Worm (Caenorhabditis elegans) whole organism, young adult: ENCODE data around the gene acbp-4.

ENCODE experiments used
- B0019.2 ChIP-seq: fragments of 200-800 bp; sonication (Bioruptor generic); conservative IDR thresholded peaks from 2 replicates; pipeline ENCODE4 v1.3.6; 2022; ENCODE audit warnings: missing genetic modification reagents, missing genetic modification characterization, missing compliant biosample characterization
- C06A6.2 ChIP-seq: fragments of 200-800 bp; sonication (Bioruptor generic); conservative IDR thresholded peaks from 2 replicates; pipeline ENCODE4 v1.3.6; 2022; ENCODE audit warnings: missing genetic modification characterization, missing compliant biosample characterization
- F10E7.11 ChIP-seq: sonication (generic microtip); optimal IDR thresholded peaks from 2 replicates; lab custom pipeline; 2017; ENCODE audit warnings: mild to moderate bottlenecking, missing genetic modification characterization, moderate library complexity, missing compliant biosample characterization
- F22D6.2 ChIP-seq: sonication (generic microtip); optimal IDR thresholded peaks from 2 replicates; lab custom pipeline; 2016; ENCODE audit warnings: mild to moderate bottlenecking, missing genetic modification characterization, missing compliant biosample characterization
- F33H1.4 ChIP-seq: fragments of 200-800 bp; sonication (Bioruptor generic); IDR thresholded peaks from 2 replicates; pipeline ENCODE4 v1.3.6; 2022; ENCODE audit warnings: missing genetic modification reagents, missing genetic modification characterization, missing compliant biosample characterization
- F52B5.7 ChIP-seq: sonication (generic microtip); optimal IDR thresholded peaks from 2 replicates; lab custom pipeline; 2016; ENCODE audit warnings: mild to moderate bottlenecking, missing genetic modification characterization, missing compliant biosample characterization
- F57C9.4 ChIP-seq: sonication (generic microtip); optimal IDR thresholded peaks from 2 replicates; lab custom pipeline; 2017; ENCODE audit warnings: mild to moderate bottlenecking, missing genetic modification characterization, missing compliant biosample characterization
- K12H6.12 ChIP-seq: fragments of 200-800 bp; sonication (Bioruptor generic); optimal IDR thresholded peaks from 2 replicates; lab custom pipeline; 2018; ENCODE audit warnings: mild to moderate bottlenecking, missing genetic modification characterization, missing compliant biosample characterization
- Y95B8A.8 ChIP-seq: fragments of 200-800 bp; sonication (Bioruptor generic); IDR thresholded peaks from 2 replicates; pipeline ENCODE4 v1.3.6; 2022; ENCODE audit warnings: missing genetic modification reagents, missing genetic modification characterization, missing compliant biosample characterization
- akir-1 ChIP-seq: fragments of 200-800 bp; sonication (Bioruptor generic); optimal IDR thresholded peaks from 2 replicates; lab custom pipeline; 2018; ENCODE audit warnings: mild to moderate bottlenecking, missing genetic modification characterization, moderate library complexity, missing compliant biosample characterization
- attf-5 ChIP-seq: fragments of 200-800 bp; sonication (Bioruptor generic); optimal IDR thresholded peaks from 2 replicates; lab custom pipeline; 2018; ENCODE audit warnings: mild to moderate bottlenecking, missing genetic modification characterization, missing compliant biosample characterization
- attf-6 ChIP-seq: fragments of 200-800 bp; sonication (Bioruptor generic); IDR thresholded peaks from 2 replicates; pipeline ENCODE4 v1.3.6; 2022; ENCODE audit warnings: missing genetic modification reagents, missing genetic modification characterization, missing compliant biosample characterization
- cebp-1 ChIP-seq, 2 experiments: fragments of 200-800 bp in 1 of 2; sonication (Bioruptor generic) in 1 of 2; sonication (generic microtip) in 1 of 2; IDR thresholded peaks in 1 of 2; optimal IDR thresholded peaks in 1 of 2; 2 replicates each; pipeline versions ENCODE4 v1.3.6 to Lab custom; 2017 to 2022; ENCODE audit warnings: missing compliant biosample characterization in 2 of 2, missing genetic modification characterization in 2 of 2, mild to moderate bottlenecking in 1 of 2, missing genetic modification reagents in 1 of 2, moderate library complexity in 1 of 2
- ceh-100 ChIP-seq: fragments of 200-800 bp; sonication (Bioruptor generic); IDR thresholded peaks from 2 replicates; pipeline ENCODE4 v1.3.6; 2022; ENCODE audit warnings: missing genetic modification reagents, missing genetic modification characterization, missing compliant biosample characterization
- ceh-91 ChIP-seq: fragments of 200-800 bp; sonication (Bioruptor generic); IDR thresholded peaks from 2 replicates; pipeline ENCODE4 v1.3.6; 2022; ENCODE audit warnings: missing genetic modification reagents, missing genetic modification characterization, missing compliant biosample characterization
- efl-1 ChIP-seq: fragments of 150-350 bp; optimal IDR thresholded peaks from 2 replicates; lab custom pipeline; 2014; ENCODE audit warnings: missing biosample characterization, missing genetic modification reagents, missing genetic modification characterization
- ets-4 ChIP-seq: fragments of 200-800 bp; sonication (Bioruptor generic); optimal IDR thresholded peaks from 2 replicates; lab custom pipeline; 2018; ENCODE audit warnings: mild to moderate bottlenecking, missing genetic modification characterization, missing compliant biosample characterization
- fkh-3 ChIP-seq: sonication (generic microtip); optimal IDR thresholded peaks from 2 replicates; lab custom pipeline; 2016; ENCODE audit warnings: mild to moderate bottlenecking, missing genetic modification characterization, missing compliant biosample characterization
- him-1 ChIP-seq: sonication (generic microtip); optimal IDR thresholded peaks from 2 replicates; lab custom pipeline; 2016; ENCODE audit warnings: missing genotype, missing genetic modification reagents, missing genetic modification characterization, missing compliant biosample characterization
- hlh-12 ChIP-seq: sonication (generic microtip); optimal IDR thresholded peaks from 2 replicates; lab custom pipeline; 2016; ENCODE audit warnings: missing genetic modification characterization, missing compliant biosample characterization
- hmg-1.2 ChIP-seq: fragments of 200-800 bp; sonication (Bioruptor generic); IDR thresholded peaks from 2 replicates; pipeline ENCODE4 v1.3.6; 2022; ENCODE audit warnings: missing genetic modification reagents, missing genetic modification characterization, missing compliant biosample characterization
- hrde-1 ChIP-seq: sonication (generic microtip); optimal IDR thresholded peaks from 2 replicates; lab custom pipeline; 2016; ENCODE audit warnings: missing genetic modification characterization, mild to moderate bottlenecking, missing compliant biosample characterization, moderate library complexity, missing genotype, missing genetic modification reagents, borderline replicate concordance
- hsf-1 ChIP-seq: fragments of 200-800 bp; sonication (Bioruptor generic); IDR thresholded peaks from 2 replicates; pipeline ENCODE4 v1.3.6; 2022; ENCODE audit warnings: missing genetic modification reagents, missing genetic modification characterization, missing compliant biosample characterization
- lin-26 ChIP-seq: fragments of 200-800 bp; sonication (Bioruptor generic); IDR thresholded peaks from 2 replicates; pipeline ENCODE4 v1.3.6; 2022; ENCODE audit warnings: missing genetic modification reagents, missing genetic modification characterization, missing compliant biosample characterization
- lin-40 ChIP-seq: sonication (generic microtip); optimal IDR thresholded peaks from 2 replicates; lab custom pipeline; 2016; ENCODE audit warnings: missing genetic modification characterization, mild to moderate bottlenecking, missing compliant biosample characterization, missing genotype, missing genetic modification reagents
- madf-6 ChIP-seq: fragments of 200-800 bp; sonication (Bioruptor generic); IDR thresholded peaks from 2 replicates; pipeline ENCODE4 v1.3.6; 2022; ENCODE audit warnings: missing genetic modification reagents, missing genetic modification characterization, missing compliant biosample characterization
- mes-4 ChIP-seq: sonication (generic microtip); optimal IDR thresholded peaks from 2 replicates; lab custom pipeline; 2016; ENCODE audit warnings: missing genotype, missing genetic modification characterization, missing compliant biosample characterization
- nhr-80 ChIP-seq: sonication (generic microtip); optimal IDR thresholded peaks from 2 replicates; lab custom pipeline; 2016; ENCODE audit warnings: missing genetic modification characterization, missing compliant biosample characterization
- nhr-90 ChIP-seq: sonication (generic microtip); optimal IDR thresholded peaks from 2 replicates; lab custom pipeline; 2016; ENCODE audit warnings: missing genotype, mild to moderate bottlenecking, missing genetic modification characterization, missing compliant biosample characterization
- pbrm-1 ChIP-seq: fragments of 200-800 bp; sonication (Bioruptor generic); IDR thresholded peaks from 2 replicates; pipeline ENCODE4 v1.3.6; 2022; ENCODE audit warnings: missing genetic modification reagents, missing genetic modification characterization, missing compliant biosample characterization
- pha-4 ChIP-seq: fragments of 150-350 bp; sonication (generic microtip); optimal IDR thresholded peaks from 2 replicates; lab custom pipeline; 2014; ENCODE audit warnings: missing biosample characterization, missing genetic modification reagents, missing genetic modification characterization
- rcor-1 ChIP-seq: fragments of 200-800 bp; sonication (Bioruptor generic); IDR thresholded peaks from 2 replicates; pipeline ENCODE4 v1.3.6; 2022; ENCODE audit warnings: missing genetic modification reagents, missing genetic modification characterization, missing compliant biosample characterization
- sea-2 ChIP-seq: fragments of 200-800 bp; sonication (Bioruptor generic); IDR thresholded peaks from 2 replicates; pipeline ENCODE4 v1.3.6; 2022; ENCODE audit warnings: missing genetic modification characterization, missing compliant biosample characterization
- snpc-1.3 ChIP-seq: sonication (generic microtip); optimal IDR thresholded peaks from 2 replicates; lab custom pipeline; 2017; ENCODE audit warnings: missing genetic modification characterization, mild to moderate bottlenecking, missing compliant biosample characterization, antibody characterized with exemption, moderate library complexity, missing genotype, missing genetic modification reagents; ENCODE audit not compliant: insufficient read depth
- somi-1 ChIP-seq: fragments of 200-800 bp; sonication (Bioruptor generic); optimal IDR thresholded peaks from 2 replicates; lab custom pipeline; 2018; ENCODE audit warnings: mild to moderate bottlenecking, missing genetic modification characterization, missing compliant biosample characterization
- unc-62 ChIP-seq: fragments of 150-350 bp; optimal IDR thresholded peaks from 2 replicates; lab custom pipeline; 2014; ENCODE audit warnings: missing biosample characterization, missing genetic modification reagents, missing genetic modification characterization
- xnd-1 ChIP-seq: sonication (generic microtip); optimal IDR thresholded peaks from 2 replicates; lab custom pipeline; 2016; ENCODE audit warnings: missing genotype, missing genetic modification reagents, missing genetic modification characterization, missing compliant biosample characterization

The acbp-4 gene

DNA sequence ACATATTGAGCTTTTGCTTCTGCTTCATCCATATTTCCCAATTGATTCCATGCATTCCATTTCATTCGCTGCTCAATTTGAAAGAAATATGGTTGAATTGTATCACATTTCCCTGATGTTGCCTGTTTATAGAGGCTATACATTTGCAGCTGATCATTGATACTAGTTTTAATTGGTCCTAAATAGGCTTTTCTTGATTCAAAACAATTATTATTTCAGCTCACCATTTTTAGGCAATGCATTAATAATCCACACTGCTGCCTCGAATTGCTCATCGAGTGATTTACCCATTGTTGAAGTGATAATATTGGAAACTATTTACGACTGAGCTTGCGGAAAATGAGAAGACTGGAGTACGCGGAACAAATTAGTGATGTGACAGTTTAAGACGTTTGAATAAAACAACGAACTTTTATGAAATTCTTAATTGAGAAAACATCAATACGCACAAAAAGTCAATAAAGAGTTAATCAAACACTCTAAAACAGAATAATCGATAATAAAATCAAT is at the start of gene acbp-4:
acbp-4 (minus strand) TSS at position 510 of the 510 bp plus-strand sequence.
- TF ChIP-seq B0019.2: no peak
- no peak for TF ChIP-seq xnd-1 (tag; lab: Kevin White, UChicago)
- peak; percentile 52; the same call in 1 of the 2 replicates for TF ChIP-seq hsf-1 (GFP tag; lab: Robert Waterston, UW)
- no peak for TF ChIP-seq fkh-3 (tag; lab: Kevin White, UChicago)
- 0 out of 2 replicates have a peak, but pooled peaks have one; percentile 14 for TF ChIP-seq attf-6 (GFP tag; lab: Robert Waterston, UW)
- TF ChIP-seq madf-6 (GFP tag; lab: Robert Waterston, UW): peak; percentile 40; the same call in 1 of the 2 replicates
- TF ChIP-seq nhr-90 (tag; lab: Kevin White, UChicago): no peak
- TF ChIP-seq lin-26 (GFP tag; lab: Robert Waterston, UW): 0 out of 2 replicates have a peak, but pooled peaks have one; percentile 35
- peak; percentile 97 for TF ChIP-seq him-1 (tag; lab: Kevin White, UChicago)
- peak; percentile 11 for TF ChIP-seq F52B5.7 (tag; lab: Kevin White, UChicago)
- TF ChIP-seq, all 124 proteins: peak for 6

DNA sequence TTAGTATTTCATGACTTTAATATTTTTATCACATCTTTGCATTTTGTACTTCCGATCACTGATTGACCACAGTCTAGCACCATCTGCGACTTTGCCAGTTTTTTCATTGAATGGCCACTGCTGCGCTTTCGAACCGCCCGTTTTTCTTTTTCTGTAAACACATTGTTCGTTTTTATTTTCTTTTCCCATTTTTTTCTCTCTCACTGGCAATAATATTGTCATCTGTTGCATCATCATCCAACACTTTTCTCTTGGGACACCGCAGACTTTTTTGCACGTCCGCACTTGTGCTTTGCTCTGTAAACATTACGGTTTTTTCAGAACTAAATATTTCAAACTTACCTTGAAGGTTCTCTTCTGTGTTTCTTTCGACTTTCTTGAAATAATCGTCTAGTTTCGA is 49.7 kb upstream of the acbp-4 start:
- TF ChIP-seq ets-4: no peak
- no peak for TF ChIP-seq fkh-3 (tag; lab: Kevin White, UChicago)
- TF ChIP-seq K12H6.12 (tag; lab: Kevin White, UChicago): peak; percentile 32
- no peak for TF ChIP-seq F33H1.4 (GFP tag; lab: Robert Waterston, UW)
- TF ChIP-seq Y95B8A.8 (GFP tag; lab: Robert Waterston, UW): no peak
- no peak for TF ChIP-seq hmg-1.2 (GFP tag; lab: Robert Waterston, UW)
- peak; percentile 8 for TF ChIP-seq nhr-80 (tag; lab: Kevin White, UChicago)
- TF ChIP-seq hlh-12: no peak
- no peak for TF ChIP-seq rcor-1 (GFP tag; lab: Robert Waterston, UW)
- no peak for TF ChIP-seq ceh-100 (GFP tag; lab: Robert Waterston, UW)
- no peak for TF ChIP-seq snpc-1.3 (tag; lab: Kevin White, UChicago)
- TF ChIP-seq akir-1 (GFP tag; lab: Kevin White, UChicago): no peak
- TF ChIP-seq C06A6.2 (GFP tag; lab: Robert Waterston, UW): no peak
- TF ChIP-seq F22D6.2 (tag; lab: Kevin White, UChicago): no peak
- TF ChIP-seq pbrm-1 (GFP tag; lab: Robert Waterston, UW): no peak
- TF ChIP-seq lin-40 (tag; lab: Kevin White, UChicago): peak; percentile 10
- no peak for TF ChIP-seq F10E7.11 (tag; lab: Kevin White, UChicago)
- TF ChIP-seq attf-5 (GFP tag; lab: Kevin White, UChicago): peak; percentile 9
- TF ChIP-seq cebp-1 (GFP tag; IDR thresholded peaks at IDR 0.05; lab: Robert Waterston, UW): no peak
- peak; percentile 5 for TF ChIP-seq cebp-1 (tag; optimal IDR thresholded peaks at IDR 0.05; lab: Kevin White, UChicago)
- TF ChIP-seq unc-62 (GFP tag; lab: Kevin White, UChicago): no peak
- no peak for TF ChIP-seq sea-2
- peak; percentile 37 for TF ChIP-seq somi-1 (GFP tag; lab: Kevin White, UChicago)
- TF ChIP-seq lin-26 (GFP tag; lab: Robert Waterston, UW): peak; percentile 41; the same call in 1 of the 2 replicates
- TF ChIP-seq hrde-1: no peak
- no peak for TF ChIP-seq mes-4 (tag; lab: Kevin White, UChicago)
- no peak for TF ChIP-seq efl-1 (GFP tag; lab: Kevin White, UChicago)
- TF ChIP-seq ceh-91 (GFP tag; lab: Robert Waterston, UW): no peak
- no peak for TF ChIP-seq pha-4
- no peak for TF ChIP-seq F57C9.4 (tag; lab: Kevin White, UChicago)
